Fruit fly (Drosophila melanogaster): ENCODE measurements around the gene nrv1.

The nrv1 gene

dm6 chr2L:6784235-6784634 is 2.4 kb downstream of the nrv1 start:
- TF ChIP-seq Gug (GFP tag; IDR thresholded peaks at IDR 0.05) (no peak), Usf (GFP tag; optimal IDR thresholded peaks at IDR 0.05) (no peak), sqz (GFP tag; optimal IDR thresholded peaks at IDR 0.05) (peak; percentile 43), salm (tag; optimal IDR thresholded peaks at IDR 0.05) (no peak), zfh2 (GFP tag; optimal IDR thresholded peaks at IDR 0.05) (no peak), CG7271 (tag; optimal IDR thresholded peaks at IDR 0.05) (no peak), ems (GFP tag; optimal IDR thresholded peaks at IDR 0.05) (no peak), Awh (GFP tag; IDR thresholded peaks at IDR 0.05) (0 out of 2 replicates have a peak, but pooled peaks have one; percentile 16), pzg (GFP tag; optimal IDR thresholded peaks at IDR 0.05) (no peak), zfh1 (GFP tag; IDR thresholded peaks at IDR 0.05) (no peak), Hr78 (GFP tag; optimal IDR thresholded peaks at IDR 0.05) (no peak), sens-2 (GFP tag; IDR thresholded peaks at IDR 0.05) (no peak), ham (GFP tag; IDR thresholded peaks at IDR 0.05) (no peak), Doc2 (GFP tag; IDR thresholded peaks at IDR 0.05) (no peak), en (GFP tag; optimal IDR thresholded peaks at IDR 0.05) (no peak), Med (GFP tag) (peak; percentile 36), Nf-YB (GFP tag; optimal IDR thresholded peaks at IDR 0.05) (no peak), dati (GFP tag; IDR thresholded peaks at IDR 0.05) (no peak), Rx (GFP tag; IDR thresholded peaks at IDR 0.05) (no peak), sisA (GFP tag; IDR thresholded peaks at IDR 0.05) (no peak), slou (GFP tag; optimal IDR thresholded peaks at IDR 0.05) (no peak), sens (GFP tag) (peak; percentile 65)

- no peak for TF ChIP-seq C15 (GFP tag; IDR thresholded peaks at IDR 0.05)
- no peak for TF ChIP-seq caup (GFP tag; optimal IDR thresholded peaks at IDR 0.05; ENCODE audit: severe bottlenecking)
- peak; percentile 10; the same call in 1 of the 2 replicates for TF ChIP-seq vvl (GFP tag; IDR thresholded peaks at IDR 0.05)
- TF ChIP-seq CG8478 (optimal IDR thresholded peaks at IDR 0.05) = no peak
- TF ChIP-seq vfl (GFP tag; optimal IDR thresholded peaks at IDR 0.05) = no peak
- TF ChIP-seq CG14014 (GFP tag; IDR thresholded peaks at IDR 0.05) = no peak
- no peak for TF ChIP-seq CG18764 (GFP tag; optimal IDR thresholded peaks at IDR 0.05)
- TF ChIP-seq trh (GFP tag; optimal IDR thresholded peaks at IDR 0.05) = no peak
- TF ChIP-seq CG34422 (GFP tag; IDR thresholded peaks at IDR 0.05) = no peak
- TF ChIP-seq Fer3 (tag; optimal IDR thresholded peaks at IDR 0.05) = no peak
- TF ChIP-seq Blimp-1 (GFP tag; optimal IDR thresholded peaks at IDR 0.05) = no peak
- no peak for TF ChIP-seq CG30020 (tag; optimal IDR thresholded peaks at IDR 0.05)
- TF ChIP-seq lbe (GFP tag; optimal IDR thresholded peaks at IDR 0.05) = no peak
- peak; percentile 59 for TF ChIP-seq crol (GFP tag; IDR thresholded peaks at IDR 0.05)
- TF ChIP-seq CG6254 (GFP tag; optimal IDR thresholded peaks at IDR 0.05) = no peak
- TF ChIP-seq CG17186 (GFP tag; optimal IDR thresholded peaks at IDR 0.05) = no peak
- no peak for TF ChIP-seq stc (GFP tag; IDR thresholded peaks at IDR 0.05)
- TF ChIP-seq CG31224 (GFP tag; IDR thresholded peaks at IDR 0.05) = no peak
- TF ChIP-seq gce (GFP tag; IDR thresholded peaks at IDR 0.05) = 0 out of 3 replicates have a peak, but pooled peaks have one; percentile 35
- TF ChIP-seq HLH4C (GFP tag; IDR thresholded peaks at IDR 0.05; ENCODE audit: partially characterized antibody) = 0 out of 3 replicates have a peak, but pooled peaks have one; percentile 13
- peak; percentile 38 for TF ChIP-seq cg (GFP tag; optimal IDR thresholded peaks at IDR 0.05)
- TF ChIP-seq CG2199 (GFP tag; IDR thresholded peaks at IDR 0.05) = 0 out of 3 replicates have a peak, but pooled peaks have one; percentile 31
- no peak for TF ChIP-seq ro (GFP tag; IDR thresholded peaks at IDR 0.05)
- TF ChIP-seq Ravus (GFP tag; IDR thresholded peaks at IDR 0.05) = no peak
- TF ChIP-seq CG10431 (GFP tag; optimal IDR thresholded peaks at IDR 0.05) = no peak
- peak; percentile 23; the same call in 1 of the 3 replicates for TF ChIP-seq dysf (GFP tag; IDR thresholded peaks at IDR 0.05)
- no peak for TF ChIP-seq disco-r (GFP tag; optimal IDR thresholded peaks at IDR 0.05)
- TF ChIP-seq CG33213 (GFP tag; optimal IDR thresholded peaks at IDR 0.05) = no peak
- no peak for TF ChIP-seq bowl (GFP tag; IDR thresholded peaks at IDR 0.05)
- TF ChIP-seq gro (GFP tag; optimal IDR thresholded peaks at IDR 0.05) = no peak
- TF ChIP-seq Ets65A (GFP tag) = peak; percentile 16
- TF ChIP-seq inv (GFP tag; IDR thresholded peaks at IDR 0.05; ENCODE audit: partially characterized antibody) = no peak
Measured at dm6 chr2L:6783395-6783794, 3.3 kb downstream of the nrv1 start.
